Worm (Caenorhabditis elegans) whole organism, L1 larva: ENCODE data around the gene Y7A5A.1.

Experiments
- C16A3.4 ChIP-seq: fragments of 150-350 bp; optimal IDR thresholded peaks from 2 replicates; lab custom pipeline; 2014; ENCODE audit warnings: missing biosample characterization, missing genetic modification characterization
- aha-1 ChIP-seq: fragments of 150-350 bp; optimal IDR thresholded peaks from 2 replicates; lab custom pipeline; 2014; ENCODE audit warnings: missing biosample characterization, missing genetic modification characterization
- alr-1 ChIP-seq: fragments of 200-800 bp; sonication (Bioruptor generic); optimal IDR thresholded peaks from 2 replicates; lab custom pipeline; 2018; ENCODE audit warnings: borderline replicate concordance, mild to moderate bottlenecking, missing genetic modification characterization, missing compliant biosample characterization
- ama-1 ChIP-seq: fragments of 150-350 bp; optimal IDR thresholded peaks from 2 replicates; lab custom pipeline; 2014
- blmp-1 ChIP-seq: fragments of 150-350 bp; optimal IDR thresholded peaks from 2 replicates; lab custom pipeline; 2014; ENCODE audit warnings: missing biosample characterization, missing genetic modification characterization
- ceh-82 ChIP-seq, 3 experiments: fragments of 150-350 bp in 1 of 3; sonication (generic microtip) in 2 of 3; optimal IDR thresholded peaks; 2 replicates each; lab custom pipeline; 2014 to 2017; ENCODE audit warnings: missing biosample characterization in 3 of 3, missing genetic modification characterization in 3 of 3
- ceh-90 ChIP-seq: sonication (generic microtip); optimal IDR thresholded peaks from 2 replicates; lab custom pipeline; 2016; ENCODE audit warnings: missing genetic modification characterization, missing compliant biosample characterization
- dpl-1 ChIP-seq, 3 experiments: fragments of 150-350 bp in 2 of 3; sonication (generic microtip) in 1 of 3; optimal IDR thresholded peaks; 2 replicates each; lab custom pipeline; 2014 to 2017; ENCODE audit warnings: missing biosample characterization in 3 of 3, missing genetic modification characterization in 3 of 3, missing genetic modification reagents in 3 of 3
- efl-3 ChIP-seq: fragments of 200-800 bp; sonication (Bioruptor generic); optimal IDR thresholded peaks from 2 replicates; lab custom pipeline; 2018; ENCODE audit warnings: mild to moderate bottlenecking, missing genetic modification characterization, missing compliant biosample characterization
- elt-2 ChIP-seq: sonication (generic microtip); optimal IDR thresholded peaks from 2 replicates; lab custom pipeline; 2016; ENCODE audit warnings: missing genetic modification characterization, mild to moderate bottlenecking, inconsistent platforms, missing compliant biosample characterization, missing genetic modification reagents
- elt-3 ChIP-seq, 6 experiments: fragments of 150-350 bp in 1 of 6; sonication (generic microtip); optimal IDR thresholded peaks; 2 replicates each; lab custom pipeline; 2017 to 2018; ENCODE audit warnings: missing biosample characterization in 6 of 6, missing genetic modification characterization in 6 of 6, inconsistent platforms in 1 of 6
- fkh-4 ChIP-seq: sonication (generic microtip); optimal IDR thresholded peaks from 2 replicates; lab custom pipeline; 2016; ENCODE audit warnings: missing compliant biosample characterization, missing genetic modification characterization, borderline replicate concordance
- fkh-8 ChIP-seq: sonication (generic microtip); optimal IDR thresholded peaks from 2 replicates; lab custom pipeline; 2016; ENCODE audit warnings: mild to moderate bottlenecking, missing genetic modification characterization, missing compliant biosample characterization
- fos-1 ChIP-seq: fragments of 150-350 bp; optimal IDR thresholded peaks from 2 replicates; lab custom pipeline; 2014; ENCODE audit warnings: missing biosample characterization, missing genetic modification characterization
- hlh-17 ChIP-seq: fragments of 200-800 bp; sonication (Bioruptor generic); optimal IDR thresholded peaks from 2 replicates; lab custom pipeline; 2018; ENCODE audit warnings: missing genetic modification characterization, mild to moderate bottlenecking, missing compliant biosample characterization, moderate library complexity, borderline replicate concordance
- hlh-4 ChIP-seq: sonication (generic microtip); optimal IDR thresholded peaks from 2 replicates; lab custom pipeline; 2016; ENCODE audit warnings: mild to moderate bottlenecking, missing genetic modification characterization, missing compliant biosample characterization
- hpl-2 ChIP-seq: fragments of 150-350 bp; optimal IDR thresholded peaks from 2 replicates; lab custom pipeline; 2014; ENCODE audit warnings: missing biosample characterization, missing genetic modification reagents, missing genetic modification characterization
- isw-1 ChIP-seq: fragments of 200-800 bp; sonication (Bioruptor generic); IDR thresholded peaks from 2 replicates; pipeline ENCODE4 v1.3.6; 2022; ENCODE audit warnings: missing genetic modification characterization, missing compliant biosample characterization
- lin-35 ChIP-seq, 2 experiments: fragments of 150-350 bp; optimal IDR thresholded peaks; 2 replicates each; lab custom pipeline; 2014; ENCODE audit warnings: missing biosample characterization in 2 of 2, missing genetic modification characterization in 2 of 2, missing genetic modification reagents in 2 of 2
- lin-39 ChIP-seq: fragments of 150-350 bp; optimal IDR thresholded peaks from 2 replicates; lab custom pipeline; 2014; ENCODE audit warnings: missing biosample characterization, missing genetic modification reagents, missing genetic modification characterization
- lsy-2 ChIP-seq, 2 experiments: fragments of 150-350 bp; optimal IDR thresholded peaks; 2 replicates each; lab custom pipeline; 2014; ENCODE audit warnings: missing biosample characterization in 2 of 2, missing genetic modification characterization in 2 of 2
- mab-9 ChIP-seq: fragments of 200-800 bp; sonication (Bioruptor generic); IDR thresholded peaks from 2 replicates; pipeline ENCODE4 v1.3.6; 2022; ENCODE audit warnings: missing genetic modification reagents, missing genetic modification characterization, missing compliant biosample characterization
- mdl-1 ChIP-seq, 2 experiments: fragments of 150-350 bp; optimal IDR thresholded peaks; 2 replicates each; lab custom pipeline; 2014 to 2017; ENCODE audit warnings: missing biosample characterization in 2 of 2, missing genetic modification characterization in 2 of 2, inconsistent platforms in 1 of 2
- nhr-11 ChIP-seq: fragments of 150-350 bp; optimal IDR thresholded peaks from 2 replicates; lab custom pipeline; 2014; ENCODE audit warnings: missing biosample characterization, missing genetic modification characterization
- nhr-12 ChIP-seq: sonication (generic microtip); optimal IDR thresholded peaks from 2 replicates; lab custom pipeline; 2017; ENCODE audit warnings: missing biosample characterization, missing genetic modification characterization
- nhr-19 ChIP-seq: fragments of 200-800 bp; sonication (Bioruptor generic); conservative IDR thresholded peaks from 2 replicates; pipeline ENCODE4 v1.3.6; 2022; ENCODE audit warnings: missing genetic modification characterization, missing compliant biosample characterization
- nhr-20 ChIP-seq: sonication (generic microtip); optimal IDR thresholded peaks from 2 replicates; lab custom pipeline; 2016; ENCODE audit warnings: mild to moderate bottlenecking, missing genetic modification characterization, missing compliant biosample characterization
- nhr-28 ChIP-seq: fragments of 150-350 bp; optimal IDR thresholded peaks from 2 replicates; lab custom pipeline; 2014; ENCODE audit warnings: missing biosample characterization, missing genetic modification characterization
- nhr-47 ChIP-seq: sonication (generic microtip); optimal IDR thresholded peaks from 2 replicates; lab custom pipeline; 2016; ENCODE audit warnings: mild to moderate bottlenecking, missing genetic modification characterization, moderate library complexity, missing compliant biosample characterization
- nhr-85 ChIP-seq: sonication (generic microtip); peaks from one replicate; lab custom pipeline; 2016; ENCODE audit warnings: missing genetic modification characterization, inconsistent platforms, missing compliant biosample characterization
- nhr-90 ChIP-seq: sonication (generic microtip); optimal IDR thresholded peaks from 2 replicates; lab custom pipeline; 2016; ENCODE audit warnings: mild to moderate bottlenecking, missing genetic modification characterization, missing compliant biosample characterization; ENCODE audit not compliant: poor library complexity
- pag-3 ChIP-seq: sonication (generic microtip); optimal IDR thresholded peaks from 2 replicates; lab custom pipeline; 2017; ENCODE audit warnings: missing genetic modification characterization, mild to moderate bottlenecking, missing compliant biosample characterization, antibody characterized with exemption, borderline replicate concordance; ENCODE audit not compliant: insufficient read depth
- pqm-1 ChIP-seq: sonication (generic microtip); optimal IDR thresholded peaks from 3 replicates; lab custom pipeline; 2017; ENCODE audit warnings: missing biosample characterization, missing genetic modification characterization
- rnt-1 ChIP-seq: sonication (generic microtip); optimal IDR thresholded peaks from 2 replicates; lab custom pipeline; 2016; ENCODE audit warnings: mild to moderate bottlenecking, missing genetic modification characterization, moderate library complexity, missing compliant biosample characterization
- skn-1 ChIP-seq: fragments of 150-350 bp; optimal IDR thresholded peaks from 2 replicates; lab custom pipeline; 2014; ENCODE audit warnings: missing biosample characterization, missing genetic modification characterization
- sptf-1 ChIP-seq: fragments of 150-350 bp; optimal IDR thresholded peaks from 2 replicates; lab custom pipeline; 2014; ENCODE audit warnings: missing biosample characterization, missing genetic modification characterization
- swsn-7 ChIP-seq: sonication (generic microtip); optimal IDR thresholded peaks from 2 replicates; lab custom pipeline; 2016; ENCODE audit warnings: missing genetic modification characterization, missing compliant biosample characterization
- tbx-2 ChIP-seq: sonication (generic microtip); optimal IDR thresholded peaks from 2 replicates; lab custom pipeline; 2016; ENCODE audit warnings: missing genetic modification characterization, missing compliant biosample characterization
- tlp-1 ChIP-seq: fragments of 150-350 bp; optimal IDR thresholded peaks from 2 replicates; lab custom pipeline; 2014; ENCODE audit warnings: missing biosample characterization, missing genetic modification characterization
- unc-86 ChIP-seq: sonication (generic microtip); optimal IDR thresholded peaks from 2 replicates; lab custom pipeline; 2016; ENCODE audit warnings: missing genetic modification characterization, missing compliant biosample characterization
- unc-98 ChIP-seq: fragments of 200-800 bp; sonication (Bioruptor generic); IDR thresholded peaks from 2 replicates; pipeline ENCODE4 v1.3.6; 2022; ENCODE audit warnings: missing genetic modification characterization, missing compliant biosample characterization
- xbp-1 ChIP-seq: sonication (generic microtip); optimal IDR thresholded peaks from 2 replicates; lab custom pipeline; 2016; ENCODE audit warnings: missing genetic modification characterization, missing compliant biosample characterization
- ztf-4 ChIP-seq: fragments of 150-350 bp; optimal IDR thresholded peaks from 2 replicates; lab custom pipeline; 2014; ENCODE audit warnings: missing biosample characterization, missing genetic modification characterization

Y7A5A.1 gene

ce11 chrX:15771411-15771810 is at the start of gene Y7A5A.1:
TSS of gene Y7A5A.1 (minus strand) at chrX:15771493.
- TF ChIP-seq ztf-4 (tag; lab: Kevin White, UChicago) (no peak), blmp-1 (tag; lab: Kevin White, UChicago) (peak; percentile 1), elt-2 (tag; lab: Kevin White, UChicago) (peak; percentile 26)
- TF ChIP-seq, all 84 proteins: peak for 2

ce11 chrX:15814548-15814947 is 43.3 kb upstream of the Y7A5A.1 start:
- TF ChIP-seq xbp-1 (tag; lab: Kevin White, UChicago) (no peak), nhr-19 (no peak), ceh-90 (tag; lab: Kevin White, UChicago) (no peak), hpl-2 (no peak), tbx-2 (tag; lab: Kevin White, UChicago) (no peak), efl-3 (GFP tag; lab: Kevin White, UChicago) (no peak), nhr-85 (tag; lab: Kevin White, UChicago) (no peak), aha-1 (tag; lab: Kevin White, UChicago) (no peak), nhr-12 (tag; lab: Kevin White, UChicago) (no peak), rnt-1 (tag; lab: Kevin White, UChicago) (no peak), pqm-1 (no peak), unc-86 (tag; lab: Kevin White, UChicago) (no peak), C16A3.4 (no peak), mdl-1 (tag; optimal IDR thresholded peaks at IDR 0.05; lab: Kevin White, UChicago) (no peak), fos-1 (tag; lab: Kevin White, UChicago) (no peak), hlh-4 (tag; lab: Kevin White, UChicago) (no peak), pag-3 (no peak), hlh-17 (no peak), swsn-7 (tag; lab: Kevin White, UChicago) (no peak), mab-9 (GFP tag; lab: Robert Waterston, UW) (no peak)

ce11 chrX:15811341-15811740 is 40.0 kb upstream of the Y7A5A.1 start:
- TF ChIP-seq lsy-2 (tag; optimal IDR thresholded peaks at IDR 0.05; lab: Kevin White, UChicago) (no peak), elt-3 (tag; optimal IDR thresholded peaks at IDR 0.05; lab: Kevin White, UChicago) (no peak), tbx-2 (tag; lab: Kevin White, UChicago) (no peak), fkh-4 (tag; lab: Kevin White, UChicago) (no peak), ceh-82 (tag; optimal IDR thresholded peaks at IDR 0.05; lab: Kevin White, UChicago) (no peak), lin-39 (tag; lab: Kevin White, UChicago) (no peak), ceh-90 (tag; lab: Kevin White, UChicago) (no peak), hlh-17 (no peak), blmp-1 (tag; lab: Kevin White, UChicago) (no peak), ama-1 (lab: Kevin White, UChicago) (no peak), sptf-1 (no peak)

ce11 chrX:15804072-15804471 is 32.8 kb upstream of the Y7A5A.1 start, which contains the start of gene Y7A5A.7:
TSS of gene Y7A5A.7 (minus strand) at chrX:15804172.
- TF ChIP-seq pqm-1 (no peak), fkh-8 (tag; lab: Kevin White, UChicago) (peak; percentile 52)

ce11 chrX:15801827-15802226 is 30.5 kb upstream of the Y7A5A.1 start:
- TF ChIP-seq nhr-12 (tag; lab: Kevin White, UChicago) (no peak), nhr-20 (no peak), nhr-28 (tag; lab: Kevin White, UChicago) (no peak), aha-1 (tag; lab: Kevin White, UChicago) (no peak), skn-1 (no peak), elt-2 (tag; lab: Kevin White, UChicago) (no peak), alr-1 (tag; lab: Kevin White, UChicago) (no peak), lin-35 (GFP tag; optimal IDR thresholded peaks at IDR 0.05; lab: Kevin White, UChicago) (no peak), ceh-82 (tag; optimal IDR thresholded peaks at IDR 0.05; lab: Kevin White, UChicago) (no peak), rnt-1 (tag; lab: Kevin White, UChicago) (no peak), unc-98 (no peak), nhr-90 (tag; lab: Kevin White, UChicago) (no peak), tlp-1 (no peak), nhr-47 (tag; lab: Kevin White, UChicago) (no peak), isw-1 (no peak), dpl-1 (GFP tag; optimal IDR thresholded peaks at IDR 0.05; lab: Kevin White, UChicago) (no peak), efl-3 (GFP tag; lab: Kevin White, UChicago) (no peak), nhr-11 (tag; lab: Kevin White, UChicago) (no peak)
